Worm (Caenorhabditis elegans) whole organism, L4/young adult: ENCODE measurements around the gene F23A7.5.

ENCODE experiments used
- W03F9.2 ChIP-seq: fragments of 150-350 bp; optimal IDR thresholded peaks from 2 replicates; lab custom pipeline; 2014; ENCODE audit warnings: missing biosample characterization, missing genetic modification characterization
- dao-5 ChIP-seq: sonication (generic microtip); optimal IDR thresholded peaks from 2 replicates; lab custom pipeline; 2016; ENCODE audit warnings: missing genotype, missing genetic modification characterization, moderate library complexity, missing compliant biosample characterization
- him-1 ChIP-seq: sonication (generic microtip); optimal IDR thresholded peaks from 2 replicates; lab custom pipeline; 2016; ENCODE audit warnings: missing genotype, missing genetic modification reagents, missing genetic modification characterization, missing compliant biosample characterization

DNA sequence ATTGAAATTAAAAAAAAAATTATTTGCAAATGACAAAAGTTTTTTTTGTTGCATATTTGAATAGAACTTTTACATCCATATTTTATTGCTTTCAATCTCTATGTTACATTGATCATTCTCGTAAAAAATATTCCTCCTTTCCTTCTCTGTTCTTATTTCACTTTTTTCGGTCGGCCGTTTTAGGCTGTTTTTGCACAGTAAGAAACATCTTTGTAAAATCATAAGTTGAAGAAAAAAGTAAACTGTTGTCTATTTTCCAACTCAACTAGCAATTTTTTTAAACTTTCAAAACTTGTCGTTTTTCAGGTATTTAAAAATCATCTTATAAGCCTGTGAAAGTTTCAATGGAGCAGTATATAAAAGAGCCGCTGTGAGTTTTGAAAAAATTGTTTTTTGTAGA, at the start of gene F23A7.5:
- TF ChIP-seq dao-5 (tag; lab: Kevin White, UChicago) (no peak), him-1 (tag; lab: Kevin White, UChicago) (no peak), W03F9.2 (no peak)
